Worm (Caenorhabditis elegans): ENCODE measurements around the gene F48A11.4.

- no peak for TF ChIP-seq elt-3 (tag; optimal IDR thresholded peaks at IDR 0.05)
- TF ChIP-seq unc-62 (GFP tag; optimal IDR thresholded peaks at IDR 0.05): no peak
- TF ChIP-seq nhr-237 (tag; optimal IDR thresholded peaks at IDR 0.05): no peak
- TF ChIP-seq ztf-11 (tag; optimal IDR thresholded peaks at IDR 0.05): no peak
- TF ChIP-seq zag-1 (tag; optimal IDR thresholded peaks at IDR 0.05): no peak
Measured at ce11 chrII:178146-178545, 38.3 kb downstream of the F48A11.4 start.
